Worm (Caenorhabditis elegans) whole organism, L2 larva: ENCODE results near the gene clk-2.

ENCODE experiments used
- R02D3.7 ChIP-seq: fragments of 150-350 bp; optimal IDR thresholded peaks from 2 replicates; lab custom pipeline; 2014; ENCODE audit warnings: missing biosample characterization, missing genetic modification characterization
- blmp-1 ChIP-seq: sonication (generic microtip); optimal IDR thresholded peaks from 2 replicates; lab custom pipeline; 2017; ENCODE audit warnings: missing genetic modification characterization, mild to moderate bottlenecking, missing compliant biosample characterization, antibody characterized with exemption, moderate library complexity; ENCODE audit not compliant: insufficient read depth
- ceh-16 ChIP-seq: fragments of 150-350 bp; optimal IDR thresholded peaks from 2 replicates; lab custom pipeline; 2014; ENCODE audit warnings: missing biosample characterization, missing genetic modification characterization
- lsy-2 ChIP-seq, 2 experiments: fragments of 150-350 bp in 1 of 2; sonication (generic microtip) in 1 of 2; optimal IDR thresholded peaks; 2 replicates each; lab custom pipeline; 2014 to 2017; ENCODE audit warnings: missing biosample characterization in 2 of 2, missing genetic modification characterization in 2 of 2
- nhr-11 ChIP-seq: fragments of 150-350 bp; optimal IDR thresholded peaks from 2 replicates; lab custom pipeline; 2014; ENCODE audit warnings: missing biosample characterization, missing genetic modification characterization
- nhr-12 ChIP-seq: fragments of 150-350 bp; optimal IDR thresholded peaks from 2 replicates; lab custom pipeline; 2014; ENCODE audit warnings: missing biosample characterization, missing genetic modification characterization
- nhr-6 ChIP-seq: fragments of 150-350 bp; optimal IDR thresholded peaks from 2 replicates; lab custom pipeline; 2014; ENCODE audit warnings: missing biosample characterization, missing genetic modification characterization
- sma-9 ChIP-seq, 2 experiments: fragments of 150-350 bp in 1 of 2; sonication (generic microtip) in 1 of 2; optimal IDR thresholded peaks; 2 replicates each; lab custom pipeline; 2014 to 2016; ENCODE audit warnings: missing genetic modification characterization in 2 of 2, mild to moderate bottlenecking in 1 of 2, missing biosample characterization in 1 of 2, missing compliant biosample characterization in 1 of 2, missing genetic modification reagents in 1 of 2, moderate library complexity in 1 of 2
- unc-39 ChIP-seq: fragments of 150-350 bp; optimal IDR thresholded peaks from 2 replicates; lab custom pipeline; 2014; ENCODE audit warnings: missing biosample characterization, missing genetic modification characterization
- unc-62 ChIP-seq: fragments of 150-350 bp; optimal IDR thresholded peaks from 2 replicates; lab custom pipeline; 2014; ENCODE audit warnings: missing biosample characterization, missing genetic modification reagents, missing genetic modification characterization
- zag-1 ChIP-seq: fragments of 150-350 bp; optimal IDR thresholded peaks from 2 replicates; lab custom pipeline; 2014; ENCODE audit warnings: missing biosample characterization, missing genetic modification characterization

DNA sequence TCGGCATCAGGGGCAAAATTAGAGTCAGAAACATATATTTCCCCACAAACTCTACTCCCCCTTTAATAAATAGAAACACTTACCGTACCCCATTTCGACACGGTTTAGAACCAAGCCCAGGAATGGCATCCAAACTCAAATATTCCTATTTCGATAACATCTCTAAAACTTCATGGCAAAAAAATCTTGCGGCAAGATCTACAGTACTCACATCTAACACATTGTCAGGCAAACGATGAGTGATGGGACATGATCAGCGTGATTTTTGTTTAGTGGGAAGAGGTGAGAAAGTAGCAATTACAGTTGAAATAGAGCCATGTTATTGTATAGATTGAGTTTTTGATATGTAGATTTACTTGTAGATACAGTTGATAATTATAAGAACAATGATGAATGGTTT is 32.7 kb upstream of the clk-2 start:
- TF ChIP-seq R02D3.7 (tag; lab: Kevin White, UChicago) (no peak), lsy-2 (tag; optimal IDR thresholded peaks at IDR 0.05; lab: Kevin White, UChicago) (peak in 1 of 2 experiments; percentile 15), blmp-1 (no peak), unc-39 (tag; lab: Kevin White, UChicago) (no peak), unc-62 (GFP tag; lab: Kevin White, UChicago) (no peak), nhr-12 (tag; lab: Kevin White, UChicago) (no peak), ceh-16 (peak; percentile 94), nhr-11 (tag; lab: Kevin White, UChicago) (no peak), nhr-6 (tag; lab: Kevin White, UChicago) (no peak), zag-1 (tag; lab: Kevin White, UChicago) (no peak), sma-9 (GFP tag; optimal IDR thresholded peaks at IDR 0.05; lab: Kevin White, UChicago) (no peak), sma-9 (tag; optimal IDR thresholded peaks at IDR 0.05; lab: Kevin White, UChicago) (no peak)
